Worm (Caenorhabditis elegans): ENCODE data around the gene F36H9.4.

Gene F36H9.4

ce11 chrV:1760682-1761081, 18.4 kb downstream of the F36H9.4 start, which contains the start of gene clec-205:
TSS of gene clec-205 (plus strand) at chrV:1760893.
- TF ChIP-seq lin-13 (tag; optimal IDR thresholded peaks at IDR 0.05) (no peak), mab-5 (tag; optimal IDR thresholded peaks at IDR 0.05) (no peak), pha-4 (tag; optimal IDR thresholded peaks at IDR 0.05) (no peak), mls-2 (tag; optimal IDR thresholded peaks at IDR 0.05) (no peak), nhr-12 (tag; optimal IDR thresholded peaks at IDR 0.05) (no peak), hlh-1 (tag; optimal IDR thresholded peaks at IDR 0.05) (no peak), snpc-4 (tag; optimal IDR thresholded peaks at IDR 0.05) (no peak), ceh-43 (GFP tag; optimal IDR thresholded peaks at IDR 0.05) (no peak), nhr-237 (tag; optimal IDR thresholded peaks at IDR 0.05) (no peak), sem-2 (GFP tag; optimal IDR thresholded peaks at IDR 0.05) (no peak), zip-8 (tag; optimal IDR thresholded peaks at IDR 0.05) (no peak), nhr-2 (tag; optimal IDR thresholded peaks at IDR 0.05) (no peak), tbx-8 (GFP tag; optimal IDR thresholded peaks at IDR 0.05) (no peak), nhr-76 (tag; optimal IDR thresholded peaks at IDR 0.05) (no peak), drap-1 (GFP tag; optimal IDR thresholded peaks at IDR 0.05) (no peak), flh-1 (GFP tag; optimal IDR thresholded peaks at IDR 0.05) (no peak), elt-3 (tag; optimal IDR thresholded peaks at IDR 0.05) (no peak), ham-2 (GFP tag; optimal IDR thresholded peaks at IDR 0.05) (no peak)

ce11 chrV:1756856-1757255, 22.2 kb downstream of the F36H9.4 start, which contains the start of gene clec-204:
TSS of gene clec-204 (plus strand) at chrV:1757156.
- TF ChIP-seq flh-1 (GFP tag; optimal IDR thresholded peaks at IDR 0.05) = no peak
- TF ChIP-seq elt-3 (tag; optimal IDR thresholded peaks at IDR 0.05) = no peak
- TF ChIP-seq ces-1 (GFP tag; optimal IDR thresholded peaks at IDR 0.05) = no peak
- no peak for TF ChIP-seq unc-120 (tag; optimal IDR thresholded peaks at IDR 0.05; ENCODE audit: poor library complexity, severe bottlenecking)
- no peak for TF ChIP-seq nhr-76 (tag; optimal IDR thresholded peaks at IDR 0.05)
- TF ChIP-seq ztf-11 (tag; optimal IDR thresholded peaks at IDR 0.05) = no peak
- no peak for TF ChIP-seq hlh-1 (tag; optimal IDR thresholded peaks at IDR 0.05)
- TF ChIP-seq bed-3 (GFP tag; optimal IDR thresholded peaks at IDR 0.05) = no peak
- TF ChIP-seq ceh-83 (GFP tag; optimal IDR thresholded peaks at IDR 0.05) = no peak
- no peak for TF ChIP-seq sptf-1 (tag; optimal IDR thresholded peaks at IDR 0.05)

ce11 chrV:1756099-1756498, 22.9 kb downstream of the F36H9.4 start:
- TF ChIP-seq nhr-12 (tag; optimal IDR thresholded peaks at IDR 0.05) (no peak), hlh-1 (tag; optimal IDR thresholded peaks at IDR 0.05) (no peak), blmp-1 (tag; optimal IDR thresholded peaks at IDR 0.05) (no peak), nhr-76 (tag; optimal IDR thresholded peaks at IDR 0.05) (no peak), drap-1 (GFP tag; optimal IDR thresholded peaks at IDR 0.05) (no peak), M03D4.4 (tag; optimal IDR thresholded peaks at IDR 0.05) (no peak), sptf-1 (tag; optimal IDR thresholded peaks at IDR 0.05) (no peak), snpc-4 (tag; optimal IDR thresholded peaks at IDR 0.05) (no peak), tbx-8 (GFP tag; optimal IDR thresholded peaks at IDR 0.05) (no peak), bed-3 (GFP tag; optimal IDR thresholded peaks at IDR 0.05) (no peak), zip-8 (tag; optimal IDR thresholded peaks at IDR 0.05) (no peak), ceh-43 (GFP tag; optimal IDR thresholded peaks at IDR 0.05) (no peak), elt-1 (tag; optimal IDR thresholded peaks at IDR 0.05; ENCODE audit: borderline replicate concordance, insufficient read depth) (no peak), nhr-28 (tag; optimal IDR thresholded peaks at IDR 0.05) (no peak), unc-120 (tag; optimal IDR thresholded peaks at IDR 0.05; ENCODE audit: poor library complexity, severe bottlenecking) (no peak)

ce11 chrV:1755589-1755988, 23.4 kb downstream of the F36H9.4 start, which contains the start of gene ZK697.14:
TSS of gene ZK697.14 (minus strand) at chrV:1755689.
- TF ChIP-seq nhr-12 (tag; optimal IDR thresholded peaks at IDR 0.05) (no peak), nhr-237 (tag; optimal IDR thresholded peaks at IDR 0.05) (no peak), snpc-4 (tag; optimal IDR thresholded peaks at IDR 0.05) (no peak), hlh-1 (tag; optimal IDR thresholded peaks at IDR 0.05) (no peak), ztf-11 (tag; optimal IDR thresholded peaks at IDR 0.05) (no peak), zip-8 (tag; optimal IDR thresholded peaks at IDR 0.05) (no peak), nhr-2 (tag; optimal IDR thresholded peaks at IDR 0.05) (no peak), lin-32 (GFP tag; optimal IDR thresholded peaks at IDR 0.05) (no peak), unc-120 (tag; optimal IDR thresholded peaks at IDR 0.05; ENCODE audit: poor library complexity, severe bottlenecking) (no peak), unc-62 (GFP tag; optimal IDR thresholded peaks at IDR 0.05) (no peak), nhr-76 (tag; optimal IDR thresholded peaks at IDR 0.05) (no peak), ceh-43 (GFP tag; optimal IDR thresholded peaks at IDR 0.05) (no peak), ceh-39 (tag; optimal IDR thresholded peaks at IDR 0.05) (no peak), ceh-83 (GFP tag; optimal IDR thresholded peaks at IDR 0.05) (no peak), drap-1 (GFP tag; optimal IDR thresholded peaks at IDR 0.05) (no peak), elt-3 (tag; optimal IDR thresholded peaks at IDR 0.05) (no peak), mab-5 (tag; optimal IDR thresholded peaks at IDR 0.05) (no peak), blmp-1 (tag; optimal IDR thresholded peaks at IDR 0.05) (no peak), nhr-28 (tag; optimal IDR thresholded peaks at IDR 0.05) (no peak), ces-1 (GFP tag; optimal IDR thresholded peaks at IDR 0.05) (no peak)

Measured in whole organism, mixed stage, embryonic.